Fruit fly (Drosophila melanogaster) whole organism, embryonic: ENCODE data around the gene CG44006.

Experiments
- Ada2b ChIP-seq: fragments of 200-800 bp; sonication (Bioruptor generic); IDR thresholded peaks from 2 replicates; pipeline ENCODE4 v1.3.6; 2022; ENCODE audit warnings: missing biosample characterization, missing genetic modification characterization
- CG10321 ChIP-seq: fragments of 200-800 bp; sonication (Bioruptor generic); IDR thresholded peaks from 2 replicates; pipeline ENCODE4 v1.3.6; 2022; ENCODE audit warnings: missing biosample characterization, missing genetic modification characterization
- CG10979 ChIP-seq: fragments of 200-800 bp; sonication (Bioruptor generic); optimal IDR thresholded peaks from 2 replicates; lab custom pipeline; 2018; ENCODE audit warnings: missing biosample characterization, mild to moderate bottlenecking, missing genetic modification characterization, moderate library complexity
- CG11504 ChIP-seq: fragments of 200-800 bp; sonication (Bioruptor generic); optimal IDR thresholded peaks from 3 replicates; lab custom pipeline; 2019; ENCODE audit warnings: missing biosample characterization, mild to moderate bottlenecking, missing genetic modification characterization, moderate library complexity
- CG12236 ChIP-seq: fragments of 200-800 bp; sonication (Bioruptor generic); optimal IDR thresholded peaks from 2 replicates; lab custom pipeline; 2016; ENCODE audit warnings: missing biosample characterization, missing genetic modification characterization
- CG1233 ChIP-seq: fragments of 200-800 bp; sonication (Bioruptor generic); optimal IDR thresholded peaks from 4 replicates; lab custom pipeline; 2018; ENCODE audit warnings: missing biosample characterization, mild to moderate bottlenecking, missing genetic modification characterization
- CG12769 ChIP-seq: fragments of 200-800 bp; sonication (Bioruptor generic); optimal IDR thresholded peaks from 2 replicates; lab custom pipeline; 2019; ENCODE audit warnings: missing biosample characterization, mild to moderate bottlenecking, missing genetic modification characterization, moderate library complexity
- CG13296 ChIP-seq: fragments of 200-800 bp; sonication (Bioruptor generic); optimal IDR thresholded peaks from 3 replicates; lab custom pipeline; 2018; ENCODE audit warnings: missing biosample characterization, mild to moderate bottlenecking, missing genetic modification characterization
- CG14710 ChIP-seq: fragments of 200-800 bp; sonication (Bioruptor generic); optimal IDR thresholded peaks from 3 replicates; lab custom pipeline; 2019; ENCODE audit warnings: missing biosample characterization, mild to moderate bottlenecking, missing genetic modification characterization, moderate library complexity
- CG15073 ChIP-seq: fragments of 200-800 bp; sonication (Bioruptor generic); optimal IDR thresholded peaks from 2 replicates; lab custom pipeline; 2016; ENCODE audit warnings: missing biosample characterization, missing genetic modification characterization
- CG17802 ChIP-seq: fragments of 200-800 bp; sonication (Bioruptor generic); optimal IDR thresholded peaks from 2 replicates; lab custom pipeline; 2018; ENCODE audit warnings: missing biosample characterization, mild to moderate bottlenecking, missing genetic modification characterization, moderate library complexity
- CG1832 ChIP-seq: fragments of 200-800 bp; sonication (Bioruptor generic); optimal IDR thresholded peaks from 2 replicates; lab custom pipeline; 2017; ENCODE audit warnings: missing biosample characterization, mild to moderate bottlenecking, missing genetic modification characterization, inconsistent platforms
- CG18599 ChIP-seq: fragments of 200-800 bp; sonication (Bioruptor generic); optimal IDR thresholded peaks from 3 replicates; lab custom pipeline; 2017; ENCODE audit warnings: missing biosample characterization, missing genetic modification characterization, mild to moderate bottlenecking, moderate library complexity, missing genetic modification reagents
- CG2116 ChIP-seq: fragments of 200-800 bp; sonication (Bioruptor generic); optimal IDR thresholded peaks from 3 replicates; lab custom pipeline; 2018; ENCODE audit warnings: missing biosample characterization, mild to moderate bottlenecking, missing genetic modification characterization
- CG2199 ChIP-seq: fragments of 200-800 bp; sonication (Bioruptor generic); IDR thresholded peaks from 3 replicates; pipeline ENCODE4 v1.3.6; 2022; ENCODE audit warnings: missing biosample characterization, missing genetic modification characterization
- CG3065 ChIP-seq: fragments of 200-800 bp; sonication (Bioruptor generic); optimal IDR thresholded peaks from 2 replicates; lab custom pipeline; 2016; ENCODE audit warnings: missing biosample characterization, missing genetic modification characterization
- CG4282 ChIP-seq: fragments of 200-800 bp; sonication (Bioruptor generic); optimal IDR thresholded peaks from 2 replicates; lab custom pipeline; 2016; ENCODE audit warnings: missing biosample characterization, missing genetic modification characterization
- CG4617 ChIP-seq: fragments of 200-800 bp; sonication (Bioruptor generic); optimal IDR thresholded peaks from 3 replicates; lab custom pipeline; 2016; ENCODE audit warnings: missing biosample characterization, missing genetic modification characterization, borderline replicate concordance
- CG6689 ChIP-seq: fragments of 200-800 bp; sonication (Bioruptor generic); IDR thresholded peaks from 2 replicates; pipeline ENCODE4 v1.3.6; 2022; ENCODE audit warnings: missing biosample characterization, missing genetic modification characterization
- CG8089 ChIP-seq: fragments of 200-800 bp; sonication (Bioruptor generic); optimal IDR thresholded peaks from 3 replicates; lab custom pipeline; 2016; ENCODE audit warnings: missing biosample characterization, missing genetic modification characterization
- CG8388 ChIP-seq: fragments of 200-800 bp; sonication (Bioruptor generic); optimal IDR thresholded peaks from 2 replicates; lab custom pipeline; 2019; ENCODE audit warnings: missing biosample characterization, mild to moderate bottlenecking, missing genetic modification characterization, moderate library complexity
- D19B ChIP-seq: fragments of 200-800 bp; sonication (Bioruptor generic); optimal IDR thresholded peaks from 2 replicates; lab custom pipeline; 2017; ENCODE audit warnings: missing biosample characterization, mild to moderate bottlenecking, missing genetic modification characterization
- Dp ChIP-seq: fragments of 200-800 bp; sonication (Bioruptor generic); optimal IDR thresholded peaks from 2 replicates; lab custom pipeline; 2018; ENCODE audit warnings: missing biosample characterization, mild to moderate bottlenecking, missing genetic modification characterization, moderate library complexity
- Eip74EF ChIP-seq, 2 experiments: fragments of 200-800 bp in 1 of 2; fragments of >200 bp in 1 of 2; sonication (Bioruptor generic) in 1 of 2; optimal IDR thresholded peaks; 2 replicates each; lab custom pipeline; 2017 to 2019; ENCODE audit warnings: missing biosample characterization in 2 of 2, missing genetic modification characterization in 2 of 2, mild to moderate bottlenecking in 1 of 2, moderate library complexity in 1 of 2
- Ets97D ChIP-seq: fragments of 200-800 bp; sonication (Bioruptor generic); optimal IDR thresholded peaks from 3 replicates; lab custom pipeline; 2016; ENCODE audit warnings: missing biosample characterization, missing genetic modification characterization
- Hr78 ChIP-seq, 2 experiments: fragments of 200-800 bp in 1 of 2; fragments of >200 bp in 1 of 2; sonication (Bioruptor generic) in 1 of 2; optimal IDR thresholded peaks; 2 replicates each; lab custom pipeline; 2017 to 2019; ENCODE audit warnings: missing biosample characterization in 2 of 2, missing genetic modification characterization in 2 of 2, mild to moderate bottlenecking in 1 of 2, moderate library complexity in 1 of 2
- Lpt ChIP-seq: fragments of >200 bp; optimal IDR thresholded peaks from 2 replicates; lab custom pipeline; 2018; ENCODE audit warnings: missing biosample characterization, missing genetic modification characterization
- MTF-1 ChIP-seq: fragments of 200-800 bp; sonication (Bioruptor generic); optimal IDR thresholded peaks from 2 replicates; lab custom pipeline; 2018; ENCODE audit warnings: missing biosample characterization, mild to moderate bottlenecking, missing genetic modification characterization, borderline replicate concordance
- NfI ChIP-seq: fragments of 200-800 bp; sonication (Bioruptor generic); optimal IDR thresholded peaks from 3 replicates; lab custom pipeline; 2018; ENCODE audit warnings: missing biosample characterization, mild to moderate bottlenecking, missing genetic modification characterization, moderate library complexity
- Pdp1 ChIP-seq, 2 experiments: fragments of 200-800 bp; sonication (Bioruptor generic); optimal IDR thresholded peaks; 3 replicates each; lab custom pipeline; 2016; ENCODE audit warnings: missing biosample characterization in 2 of 2, missing genetic modification characterization in 2 of 2, mild to moderate bottlenecking in 1 of 2, moderate library complexity in 1 of 2
- Rx ChIP-seq: fragments of 200-800 bp; sonication (Bioruptor generic); IDR thresholded peaks from 2 replicates; pipeline ENCODE4 v1.3.6; 2022; ENCODE audit warnings: missing biosample characterization, missing genetic modification characterization
- Sox100B ChIP-seq: fragments of 200-800 bp; sonication (Bioruptor generic); optimal IDR thresholded peaks from 3 replicates; lab custom pipeline; 2018; ENCODE audit warnings: missing biosample characterization, mild to moderate bottlenecking, missing genetic modification characterization
- ara ChIP-seq: fragments of 200-800 bp; sonication (Bioruptor generic); IDR thresholded peaks from 2 replicates; pipeline ENCODE4 v1.3.6; 2022; ENCODE audit warnings: missing biosample characterization, missing genetic modification characterization
- ato ChIP-seq: fragments of 200-800 bp; sonication (Bioruptor generic); IDR thresholded peaks from 2 replicates; pipeline ENCODE4 v1.3.6; 2022; ENCODE audit warnings: missing biosample characterization, missing genetic modification characterization; ENCODE audit not compliant: partially characterized antibody
- bcd ChIP-seq: fragments of 200-800 bp; sonication (Bioruptor generic); optimal IDR thresholded peaks from 2 replicates; lab custom pipeline; 2017; ENCODE audit warnings: missing biosample characterization, mild to moderate bottlenecking, missing genetic modification characterization
- ci ChIP-seq: fragments of 200-800 bp; sonication (Bioruptor generic); IDR thresholded peaks from 3 replicates; pipeline ENCODE4 v1.3.6; 2022; ENCODE audit warnings: missing biosample characterization, missing genetic modification characterization
- croc ChIP-seq: fragments of 200-800 bp; sonication (Bioruptor generic); conservative IDR thresholded peaks from 3 replicates; pipeline ENCODE4 v1.3.6; 2022; ENCODE audit warnings: missing biosample characterization, missing genetic modification characterization
- dmrt99B ChIP-seq: fragments of 200-800 bp; sonication (Bioruptor generic); optimal IDR thresholded peaks from 2 replicates; lab custom pipeline; 2018; ENCODE audit warnings: missing biosample characterization, mild to moderate bottlenecking, missing genetic modification characterization, moderate library complexity
- ftz-f1 ChIP-seq: fragments of 200-800 bp; sonication (Bioruptor generic); optimal IDR thresholded peaks from 2 replicates; lab custom pipeline; 2016; ENCODE audit warnings: missing biosample characterization, missing genetic modification characterization
- grn ChIP-seq: fragments of 200-800 bp; sonication (Bioruptor generic); optimal IDR thresholded peaks from 3 replicates; lab custom pipeline; 2017; ENCODE audit warnings: missing biosample characterization, missing genetic modification characterization
- lov ChIP-seq, 2 experiments: fragments of 200-800 bp in 1 of 2; fragments of >200 bp in 1 of 2; sonication (Bioruptor generic) in 1 of 2; IDR thresholded peaks in 1 of 2; optimal IDR thresholded peaks in 1 of 2; 2 replicates in 1 of 2; 3 replicates in 1 of 2; pipeline versions ENCODE4 v1.3.6 to Lab custom; 2017 to 2022; ENCODE audit warnings: missing biosample characterization in 1 of 2, missing genetic modification characterization in 1 of 2
- row ChIP-seq: fragments of 200-800 bp; sonication (Bioruptor generic); IDR thresholded peaks from 3 replicates; pipeline ENCODE4 v1.3.6; 2022; ENCODE audit warnings: missing biosample characterization, missing genetic modification characterization
- run ChIP-seq: fragments of 200-800 bp; sonication (Bioruptor generic); optimal IDR thresholded peaks from 3 replicates; lab custom pipeline; 2018; ENCODE audit warnings: missing biosample characterization, mild to moderate bottlenecking, missing genetic modification characterization
- sens ChIP-seq: fragments of 200-800 bp; sonication (Bioruptor generic); peaks from one replicate; lab custom pipeline; 2016; ENCODE audit warnings: missing biosample characterization, missing genetic modification characterization
- sens-2 ChIP-seq: fragments of 200-800 bp; sonication (Bioruptor generic); IDR thresholded peaks from 2 replicates; pipeline ENCODE4 v1.3.6; 2022; ENCODE audit warnings: missing biosample characterization, missing genetic modification characterization
- stwl ChIP-seq: fragments of 200-800 bp; sonication (Bioruptor generic); optimal IDR thresholded peaks from 3 replicates; lab custom pipeline; 2018; ENCODE audit warnings: missing biosample characterization, mild to moderate bottlenecking, missing genetic modification characterization, moderate library complexity
- tgo ChIP-seq: fragments of 200-800 bp; sonication (Bioruptor generic); IDR thresholded peaks from 3 replicates; pipeline ENCODE4 v1.3.6; 2022; ENCODE audit warnings: missing biosample characterization, missing genetic modification characterization
- tio ChIP-seq: fragments of 200-800 bp; sonication (Bioruptor generic); optimal IDR thresholded peaks from 2 replicates; lab custom pipeline; 2017; ENCODE audit warnings: missing biosample characterization, missing genetic modification characterization, inconsistent platforms
- yki ChIP-seq: fragments of >200 bp; optimal IDR thresholded peaks from 3 replicates; lab custom pipeline; 2018

Gene CG44006

dm6 chr3L:18102161-18102565 lies 32.2 kb upstream of the CG44006 start (continued):
- TF ChIP-seq CG18599 (no peak), NfI (GFP tag; lab: Kevin White, UChicago) (no peak), CG15073 (GFP tag; lab: Kevin White, UChicago) (no peak), CG11504 (peak; percentile 52), CG12769 (tag; lab: Kevin White, UChicago) (no peak), CG17802 (no peak), CG2116 (GFP tag; lab: Kevin White, UChicago) (no peak), Lpt (GFP tag; lab: Kevin White, UChicago) (no peak), Hr78 (GFP tag; optimal IDR thresholded peaks at IDR 0.05; lab: Kevin White, UChicago) (peak in 1 of 2 experiments; percentile 26), run (tag; lab: Kevin White, UChicago) (no peak), ato (GFP tag; lab: Robert Waterston, UW) (no peak), CG14710 (peak; percentile 79), CG1832 (no peak), CG3065 (GFP tag; lab: Kevin White, UChicago) (no peak), croc (GFP tag; lab: Robert Waterston, UW) (no peak), grn (no peak), CG8089 (GFP tag; lab: Kevin White, UChicago) (no peak), CG13296 (GFP tag; lab: Kevin White, UChicago) (no peak), tio (no peak), Ets97D (GFP tag; lab: Kevin White, UChicago) (no peak), CG4617 (GFP tag; lab: Kevin White, UChicago) (no peak), CG1233 (peak; percentile 9), D19B (GFP tag; lab: Kevin White, UChicago) (no peak)

- TF ChIP-seq sens-2 (GFP tag; lab: Robert Waterston, UW) = no peak
- TF ChIP-seq Rx (GFP tag; lab: Robert Waterston, UW) = no peak
- TF ChIP-seq yki (lab: Kevin White, UChicago) = no peak
- TF ChIP-seq Ada2b (GFP tag; lab: Robert Waterston, UW) = no peak
- no peak for TF ChIP-seq CG12236 (GFP tag; lab: Kevin White, UChicago)
- 0 out of 3 replicates have a peak, but pooled peaks have one; percentile 10 for TF ChIP-seq row
- TF ChIP-seq CG4282 (GFP tag; lab: Kevin White, UChicago) = no peak
- TF ChIP-seq CG10321 (GFP tag; lab: Robert Waterston, UW) = no peak
- TF ChIP-seq lov (optimal IDR thresholded peaks at IDR 0.05; lab: Kevin White, UChicago) = no peak
- 0 out of 3 replicates have a peak, but pooled peaks have one; percentile 14 for TF ChIP-seq lov (GFP tag; IDR thresholded peaks at IDR 0.05; lab: Robert Waterston, UW)
- TF ChIP-seq ci (GFP tag; lab: Robert Waterston, UW) = 0 out of 3 replicates have a peak, but pooled peaks have one; percentile 40
- no peak for TF ChIP-seq Eip74EF (GFP tag; optimal IDR thresholded peaks at IDR 0.05; lab: Kevin White, UChicago)
- peak; percentile 26 for TF ChIP-seq CG8388 (GFP tag; lab: Kevin White, UChicago)
- peak; percentile 30; the same call in 1 of the 2 replicates for TF ChIP-seq CG6689
- no peak for TF ChIP-seq Dp
- TF ChIP-seq Pdp1 (GFP tag; optimal IDR thresholded peaks at IDR 0.05; lab: Kevin White, UChicago) = peak in 1 of 2 experiments; percentile 68
- 0 out of 3 replicates have a peak, but pooled peaks have one; percentile 29 for TF ChIP-seq CG2199 (GFP tag; lab: Robert Waterston, UW)
- no peak for TF ChIP-seq ftz-f1 (GFP tag; lab: Kevin White, UChicago)
- TF ChIP-seq ara (GFP tag; lab: Robert Waterston, UW) = no peak
- peak; percentile 40 for TF ChIP-seq CG11504
- peak; percentile 27 for TF ChIP-seq dmrt99B (tag; lab: Kevin White, UChicago)
- no peak for TF ChIP-seq bcd (GFP tag; lab: Kevin White, UChicago)
- TF ChIP-seq Sox100B (GFP tag; lab: Kevin White, UChicago) = no peak
- no peak for TF ChIP-seq tgo (GFP tag; lab: Robert Waterston, UW)
- peak; percentile 7 for TF ChIP-seq CG10979 (tag; lab: Kevin White, UChicago)
- peak; percentile 86 for TF ChIP-seq sens (GFP tag; lab: Kevin White, UChicago)
- no peak for TF ChIP-seq stwl (tag; lab: Kevin White, UChicago)
- no peak for TF ChIP-seq MTF-1 (GFP tag; lab: Kevin White, UChicago)
Observed at dm6 chr3L:18101421-18101996, 31.6 kb upstream of the CG44006 start.
